Worm (Caenorhabditis elegans): ENCODE measurements around the gene zchc-1A.

The zchc-1A gene

ce11 chrX:5183931-5184330 is 9.8 kb downstream of the zchc-1A start, which contains the start of gene T03G11.9:
TSS of gene T03G11.9 (plus strand) at chrX:5184231.
- TF ChIP-seq ceh-16 (tag; optimal IDR thresholded peaks at IDR 0.05) (no peak), zag-1 (tag; optimal IDR thresholded peaks at IDR 0.05) (no peak), nhr-237 (tag; optimal IDR thresholded peaks at IDR 0.05) (no peak), fos-1 (tag; optimal IDR thresholded peaks at IDR 0.05) (no peak)

DNA sequence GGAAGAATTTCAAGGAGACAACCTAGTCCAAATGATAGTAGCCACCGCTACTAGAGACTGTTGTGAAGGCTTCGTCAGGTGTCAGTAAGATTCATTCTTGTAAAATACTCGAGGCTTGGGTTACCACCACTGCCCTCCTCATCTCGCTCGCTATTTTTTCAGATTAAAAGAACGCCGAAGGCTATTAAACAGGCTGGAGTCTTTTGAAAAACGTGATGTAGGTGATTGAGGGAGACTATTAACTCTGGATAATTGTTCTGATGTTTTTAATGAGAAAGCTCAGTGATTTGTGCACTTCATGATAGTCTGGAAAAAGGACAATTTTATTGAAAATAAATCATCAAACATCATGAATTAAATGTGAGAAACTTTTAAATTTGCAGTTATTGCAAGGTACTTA is 14.8 kb downstream of the zchc-1A start, which contains the start of gene zig-6:
zig-6 (minus strand) TSS at position 101 of the 400 bp plus-strand sequence.
- TF ChIP-seq egl-5 (tag; optimal IDR thresholded peaks at IDR 0.05) (peak; percentile 75), nhr-43 (tag; optimal IDR thresholded peaks at IDR 0.05; ENCODE audit: poor library complexity, severe bottlenecking) (no peak)

DNA sequence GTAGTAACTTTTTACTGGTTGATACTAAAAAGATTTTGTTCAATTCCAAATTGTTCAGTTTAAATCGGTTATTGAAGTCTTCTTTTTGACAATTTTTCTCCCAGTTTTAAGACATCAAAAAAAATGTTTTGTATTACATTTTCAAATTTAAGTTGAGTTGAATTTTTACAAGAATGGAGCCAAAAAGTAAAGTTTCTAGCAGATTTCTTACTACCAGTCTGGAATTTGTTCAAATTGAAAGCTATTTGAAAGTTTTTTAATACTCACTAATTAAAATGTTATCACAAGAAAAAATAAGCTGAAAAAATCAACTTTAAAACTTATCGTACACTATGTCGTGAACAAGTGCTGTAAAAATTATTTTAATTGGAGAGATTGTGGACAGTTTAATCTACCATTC is 15.9 kb downstream of the zchc-1A start:
- TF ChIP-seq jun-1 (tag; optimal IDR thresholded peaks at IDR 0.05) (no peak), skn-1 (tag; optimal IDR thresholded peaks at IDR 0.05) (no peak), pqm-1 (tag; optimal IDR thresholded peaks at IDR 0.05) (no peak), ceh-9 (tag; optimal IDR thresholded peaks at IDR 0.05) (no peak), ztf-4 (tag; optimal IDR thresholded peaks at IDR 0.05) (no peak), unc-62 (GFP tag; optimal IDR thresholded peaks at IDR 0.05) (no peak), ztf-11 (tag; optimal IDR thresholded peaks at IDR 0.05) (no peak), nhr-77 (tag; optimal IDR thresholded peaks at IDR 0.05) (no peak), lin-15B (tag; optimal IDR thresholded peaks at IDR 0.05) (no peak), snpc-4 (tag; optimal IDR thresholded peaks at IDR 0.05) (no peak), sea-2 (GFP tag; optimal IDR thresholded peaks at IDR 0.05) (no peak), ama-1 (optimal IDR thresholded peaks at IDR 0.05) (no peak), ceh-28 (tag; optimal IDR thresholded peaks at IDR 0.05) (no peak), eor-1 (tag; optimal IDR thresholded peaks at IDR 0.05) (no peak), aly-2 (tag; optimal IDR thresholded peaks at IDR 0.05) (no peak), nhr-76 (tag; optimal IDR thresholded peaks at IDR 0.05) (no peak), mml-1 (tag; optimal IDR thresholded peaks at IDR 0.05) (no peak), nhr-23 (tag; optimal IDR thresholded peaks at IDR 0.05) (no peak)

DNA sequence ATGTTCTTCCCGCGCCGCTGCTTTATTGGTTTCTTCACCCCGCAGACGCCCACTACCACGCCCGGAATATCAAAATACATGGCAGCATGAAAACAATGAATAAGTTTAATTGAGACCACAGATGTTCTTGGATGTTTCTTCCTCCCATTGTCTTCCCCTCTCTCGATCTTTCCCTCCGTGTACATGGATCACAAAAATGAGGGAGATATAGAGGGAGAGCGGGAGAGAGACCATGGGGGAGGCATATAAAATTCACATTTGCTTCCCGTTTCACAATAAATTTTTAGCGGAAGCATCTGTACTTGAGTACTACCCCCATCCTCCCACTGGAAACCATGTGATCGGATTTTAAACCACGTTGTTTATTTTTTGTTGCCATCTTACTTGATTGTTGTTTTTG is 19.2 kb downstream of the zchc-1A start:
- TF ChIP-seq ztf-4 (tag; optimal IDR thresholded peaks at IDR 0.05) (no peak), nhr-23 (tag; optimal IDR thresholded peaks at IDR 0.05) (no peak), nhr-11 (tag; optimal IDR thresholded peaks at IDR 0.05) (no peak), pqm-1 (tag; optimal IDR thresholded peaks at IDR 0.05) (no peak), unc-62 (GFP tag; optimal IDR thresholded peaks at IDR 0.05) (no peak), R02D3.7 (tag; optimal IDR thresholded peaks at IDR 0.05) (no peak), ztf-11 (tag; optimal IDR thresholded peaks at IDR 0.05) (no peak), mdl-1 (tag; optimal IDR thresholded peaks at IDR 0.05) (no peak), ceh-9 (tag; optimal IDR thresholded peaks at IDR 0.05) (no peak), nhr-12 (tag; optimal IDR thresholded peaks at IDR 0.05) (no peak), nfya-1 (tag; optimal IDR thresholded peaks at IDR 0.05; ENCODE audit: insufficient read depth) (no peak), unc-39 (tag; optimal IDR thresholded peaks at IDR 0.05) (no peak), nhr-77 (tag; optimal IDR thresholded peaks at IDR 0.05) (no peak), elt-1 (tag; optimal IDR thresholded peaks at IDR 0.05) (no peak), ceh-28 (tag; optimal IDR thresholded peaks at IDR 0.05) (no peak), mml-1 (tag; optimal IDR thresholded peaks at IDR 0.05) (no peak), elt-2 (tag; optimal IDR thresholded peaks at IDR 0.05) (no peak)

ce11 chrX:5195462-5196160 is 21.4 kb downstream of the zchc-1A start, which contains the start of gene pqn-62:
TSS of gene pqn-62 (plus strand) at chrX:5196110.
- TF ChIP-seq nhr-11 (tag; optimal IDR thresholded peaks at IDR 0.05): no peak
- TF ChIP-seq nhr-28 (tag; optimal IDR thresholded peaks at IDR 0.05): no peak
- no peak for TF ChIP-seq egl-27 (tag; optimal IDR thresholded peaks at IDR 0.05)
- TF ChIP-seq nhr-67 (tag; optimal IDR thresholded peaks at IDR 0.05): no peak
- TF ChIP-seq aly-2 (tag; optimal IDR thresholded peaks at IDR 0.05): no peak
- no peak for TF ChIP-seq ceh-16 (tag; optimal IDR thresholded peaks at IDR 0.05)
- TF ChIP-seq tbx-2 (tag; optimal IDR thresholded peaks at IDR 0.05): no peak
- TF ChIP-seq nfya-1 (tag; optimal IDR thresholded peaks at IDR 0.05; ENCODE audit: insufficient read depth): no peak
- no peak for TF ChIP-seq nhr-237 (tag; optimal IDR thresholded peaks at IDR 0.05)
- TF ChIP-seq nhr-12 (tag; optimal IDR thresholded peaks at IDR 0.05): no peak
- TF ChIP-seq mdl-1 (tag; optimal IDR thresholded peaks at IDR 0.05): no peak
- no peak for TF ChIP-seq pha-4 (tag; optimal IDR thresholded peaks at IDR 0.05)
- TF ChIP-seq nhr-43 (tag; optimal IDR thresholded peaks at IDR 0.05; ENCODE audit: poor library complexity, severe bottlenecking): no peak

Data from whole organism, L3 larva.